Fruit fly (Drosophila melanogaster): ENCODE data around the gene CG2861.

The CG2861 gene

dm6 chrX:4804762-4805161, at the start of gene CG2861:
TSS of gene CG2861 (minus strand) at chrX:4804862.
- no peak for TF ChIP-seq Clk (GFP tag; optimal IDR thresholded peaks at IDR 0.05)
- no peak for TF ChIP-seq CG11617 (GFP tag; optimal IDR thresholded peaks at IDR 0.05)
- no peak for TF ChIP-seq Crg-1 (GFP tag; optimal IDR thresholded peaks at IDR 0.05)

dm6 chrX:4849376-4849775, 44.7 kb upstream of the CG2861 start:
- no peak for TF ChIP-seq toe (GFP tag; optimal IDR thresholded peaks at IDR 0.05)
- no peak for TF ChIP-seq Crg-1 (GFP tag; optimal IDR thresholded peaks at IDR 0.05)
- TF ChIP-seq ovo (GFP tag; optimal IDR thresholded peaks at IDR 0.05): no peak
- TF ChIP-seq CG11617 (GFP tag; optimal IDR thresholded peaks at IDR 0.05): no peak
- TF ChIP-seq Clk (GFP tag; optimal IDR thresholded peaks at IDR 0.05): no peak
- no peak for TF ChIP-seq bab1 (GFP tag; optimal IDR thresholded peaks at IDR 0.05)
- no peak for TF ChIP-seq CG14711 (tag; optimal IDR thresholded peaks at IDR 0.05)
- no peak for TF ChIP-seq CG33017 (tag; optimal IDR thresholded peaks at IDR 0.05)
- no peak for TF ChIP-seq cic (GFP tag; optimal IDR thresholded peaks at IDR 0.05)
- no peak for TF ChIP-seq CG12768 (GFP tag; optimal IDR thresholded peaks at IDR 0.05)
- TF ChIP-seq Hr96 (GFP tag; optimal IDR thresholded peaks at IDR 0.05): no peak
- TF ChIP-seq CG1620 (GFP tag; optimal IDR thresholded peaks at IDR 0.05): no peak

dm6 chrX:4840548-4841098, 36.0 kb upstream of the CG2861 start, which contains the start of gene CG42594:
TSS of gene CG42594 (plus strand) at chrX:4840833.
- TF ChIP-seq Clk (GFP tag; optimal IDR thresholded peaks at IDR 0.05) (no peak), toe (GFP tag; optimal IDR thresholded peaks at IDR 0.05) (no peak), CG7101 (tag; optimal IDR thresholded peaks at IDR 0.05) (no peak), Crg-1 (GFP tag; optimal IDR thresholded peaks at IDR 0.05) (no peak), kay (GFP tag; ENCODE audit: borderline replicate concordance) (no peak), cnc (optimal IDR thresholded peaks at IDR 0.05) (no peak), tj (GFP tag; optimal IDR thresholded peaks at IDR 0.05) (no peak), CG5204 (GFP tag; optimal IDR thresholded peaks at IDR 0.05) (no peak), CG14711 (tag; optimal IDR thresholded peaks at IDR 0.05) (no peak)

dm6 chrX:4825674-4826073, 21.0 kb upstream of the CG2861 start, which contains the start of gene CG12682:
TSS of gene CG12682 (plus strand) at chrX:4825974.
- TF ChIP-seq CG5204 (GFP tag; optimal IDR thresholded peaks at IDR 0.05) (no peak), CG33017 (tag; optimal IDR thresholded peaks at IDR 0.05) (no peak), CG11617 (GFP tag; optimal IDR thresholded peaks at IDR 0.05) (no peak), CG12768 (GFP tag; optimal IDR thresholded peaks at IDR 0.05) (no peak), pad (GFP tag; optimal IDR thresholded peaks at IDR 0.05) (no peak), tj (GFP tag; optimal IDR thresholded peaks at IDR 0.05) (no peak), CG7045 (GFP tag; optimal IDR thresholded peaks at IDR 0.05) (no peak), CG7101 (tag; optimal IDR thresholded peaks at IDR 0.05) (no peak), cic (GFP tag; optimal IDR thresholded peaks at IDR 0.05) (no peak), Clk (GFP tag; optimal IDR thresholded peaks at IDR 0.05) (no peak), Mnt (GFP tag; optimal IDR thresholded peaks at IDR 0.05) (no peak), ovo (GFP tag; optimal IDR thresholded peaks at IDR 0.05) (no peak), CG14711 (tag; optimal IDR thresholded peaks at IDR 0.05) (no peak), CG1620 (GFP tag; optimal IDR thresholded peaks at IDR 0.05) (no peak), cnc (optimal IDR thresholded peaks at IDR 0.05) (no peak), toe (GFP tag; optimal IDR thresholded peaks at IDR 0.05) (no peak), Hr96 (GFP tag; optimal IDR thresholded peaks at IDR 0.05) (no peak)

- TF ChIP-seq CG7045 (GFP tag; optimal IDR thresholded peaks at IDR 0.05) (no peak), CG11617 (GFP tag; optimal IDR thresholded peaks at IDR 0.05) (no peak), CG33017 (tag; optimal IDR thresholded peaks at IDR 0.05) (no peak), toe (GFP tag; optimal IDR thresholded peaks at IDR 0.05) (no peak), Mnt (GFP tag; optimal IDR thresholded peaks at IDR 0.05) (no peak), CG1620 (GFP tag; optimal IDR thresholded peaks at IDR 0.05) (no peak), ovo (GFP tag; optimal IDR thresholded peaks at IDR 0.05) (no peak), kay (GFP tag; ENCODE audit: borderline replicate concordance) (no peak), tj (GFP tag; optimal IDR thresholded peaks at IDR 0.05) (no peak)
Measured at dm6 chrX:4807826-4808225, 3.2 kb upstream of the CG2861 start.

dm6 chrX:4783775-4784174, 20.9 kb downstream of the CG2861 start, which contains the start of gene CG6978:
TSS of gene CG6978 (plus strand) at chrX:4784075.
- TF ChIP-seq bab1 (GFP tag; optimal IDR thresholded peaks at IDR 0.05) (no peak), CG5204 (GFP tag; optimal IDR thresholded peaks at IDR 0.05) (no peak), CG1620 (GFP tag; optimal IDR thresholded peaks at IDR 0.05) (no peak), Crg-1 (GFP tag; optimal IDR thresholded peaks at IDR 0.05) (no peak), cic (GFP tag; optimal IDR thresholded peaks at IDR 0.05) (no peak), kay (GFP tag; ENCODE audit: borderline replicate concordance) (no peak), pad (GFP tag; optimal IDR thresholded peaks at IDR 0.05) (no peak), CG7101 (tag; optimal IDR thresholded peaks at IDR 0.05) (no peak), CG33017 (tag; optimal IDR thresholded peaks at IDR 0.05) (no peak), CG11617 (GFP tag; optimal IDR thresholded peaks at IDR 0.05) (no peak), CG14711 (tag; optimal IDR thresholded peaks at IDR 0.05) (no peak), Hr96 (GFP tag; optimal IDR thresholded peaks at IDR 0.05) (no peak)

dm6 chrX:4782689-4783088, 22.0 kb downstream of the CG2861 start, which contains the start of gene CG15471:
TSS of gene CG15471 (minus strand) at chrX:4782789.
- no peak for TF ChIP-seq Hr96 (GFP tag; optimal IDR thresholded peaks at IDR 0.05)
- TF ChIP-seq toe (GFP tag; optimal IDR thresholded peaks at IDR 0.05): no peak
- TF ChIP-seq kay (GFP tag; ENCODE audit: borderline replicate concordance): no peak
- no peak for TF ChIP-seq pad (GFP tag; optimal IDR thresholded peaks at IDR 0.05)
- TF ChIP-seq CG7101 (tag; optimal IDR thresholded peaks at IDR 0.05): no peak
